Worm (Caenorhabditis elegans) whole organism, young adult: Measurements from ENCODE around the gene K04F1.9.

Experiments
- F52B5.7 ChIP-seq: sonication (generic microtip); optimal IDR thresholded peaks from 2 replicates; lab custom pipeline; 2016; ENCODE audit warnings: mild to moderate bottlenecking, missing genetic modification characterization, missing compliant biosample characterization
- aptf-3 ChIP-seq: fragments of 200-800 bp; sonication (Bioruptor generic); IDR thresholded peaks from 2 replicates; pipeline ENCODE4 v1.3.6; 2022; ENCODE audit warnings: missing genetic modification characterization, missing compliant biosample characterization
- atf-7 ChIP-seq: sonication (generic microtip); optimal IDR thresholded peaks from 2 replicates; lab custom pipeline; 2017; ENCODE audit warnings: mild to moderate bottlenecking, missing genetic modification characterization, missing compliant biosample characterization
- attf-6 ChIP-seq: fragments of 200-800 bp; sonication (Bioruptor generic); IDR thresholded peaks from 2 replicates; pipeline ENCODE4 v1.3.6; 2022; ENCODE audit warnings: missing genetic modification reagents, missing genetic modification characterization, missing compliant biosample characterization
- dpff-1 ChIP-seq: sonication (generic microtip); optimal IDR thresholded peaks from 2 replicates; lab custom pipeline; 2017; ENCODE audit warnings: mild to moderate bottlenecking, missing genetic modification characterization, missing compliant biosample characterization
- hmg-1.2 ChIP-seq: fragments of 200-800 bp; sonication (Bioruptor generic); IDR thresholded peaks from 2 replicates; pipeline ENCODE4 v1.3.6; 2022; ENCODE audit warnings: missing genetic modification reagents, missing genetic modification characterization, missing compliant biosample characterization
- rec-8 ChIP-seq, 2 experiments: sonication (generic microtip); optimal IDR thresholded peaks; 2 replicates each; lab custom pipeline; 2016; ENCODE audit warnings: mild to moderate bottlenecking in 2 of 2, missing genetic modification characterization in 2 of 2, missing genetic modification reagents in 2 of 2, missing genotype in 2 of 2, missing biosample characterization in 1 of 2, missing compliant biosample characterization in 1 of 2, moderate library complexity in 1 of 2
- snpc-4 ChIP-seq, 5 experiments: fragments of 150-350 bp in 1 of 5; sonication (generic microtip) in 4 of 5; optimal IDR thresholded peaks; 2 replicates each; lab custom pipeline; 2014 to 2018; ENCODE audit warnings: missing genetic modification characterization in 5 of 5, missing biosample characterization in 3 of 5, antibody characterized with exemption in 2 of 5, mild to moderate bottlenecking in 2 of 5, missing compliant biosample characterization in 2 of 5, missing genotype in 2 of 5, moderate library complexity in 2 of 5, missing genetic modification reagents in 1 of 5
- unc-62 ChIP-seq: fragments of 150-350 bp; optimal IDR thresholded peaks from 2 replicates; lab custom pipeline; 2014; ENCODE audit warnings: missing biosample characterization, missing genetic modification reagents, missing genetic modification characterization
- ztf-22 ChIP-seq: fragments of 200-800 bp; sonication (Bioruptor generic); optimal IDR thresholded peaks from 2 replicates; lab custom pipeline; 2018; ENCODE audit warnings: mild to moderate bottlenecking, missing genetic modification characterization, moderate library complexity, missing compliant biosample characterization
- ztf-6 ChIP-seq: fragments of 200-800 bp; sonication (Bioruptor generic); IDR thresholded peaks from 2 replicates; pipeline ENCODE4 v1.3.6; 2022; ENCODE audit warnings: missing genetic modification reagents, missing genetic modification characterization, missing compliant biosample characterization

ce11 chrV:1635859-1636258 is 29.2 kb upstream of the K04F1.9 start, which contains the start of gene str-222:
- TF ChIP-seq hmg-1.2 (no peak), ztf-6 (GFP tag; lab: Robert Waterston, UW) (no peak), dpff-1 (tag; lab: Kevin White, UChicago) (no peak), rec-8 (tag; optimal IDR thresholded peaks at IDR 0.05; lab: Kevin White, UChicago) (no peak), ztf-22 (GFP tag; lab: Kevin White, UChicago) (no peak), unc-62 (no peak), attf-6 (no peak), snpc-4 (GFP tag; optimal IDR thresholded peaks at IDR 0.05; lab: Kevin White, UChicago) (no peak), snpc-4 (tag; optimal IDR thresholded peaks at IDR 0.05; lab: Kevin White, UChicago) (no peak), F52B5.7 (tag; lab: Kevin White, UChicago) (no peak), aptf-3 (GFP tag; lab: Robert Waterston, UW) (no peak), atf-7 (tag; lab: Kevin White, UChicago) (no peak)
